Fruit fly (Drosophila melanogaster): Measurements from ENCODE around the gene cyst.

The cyst gene

DNA sequence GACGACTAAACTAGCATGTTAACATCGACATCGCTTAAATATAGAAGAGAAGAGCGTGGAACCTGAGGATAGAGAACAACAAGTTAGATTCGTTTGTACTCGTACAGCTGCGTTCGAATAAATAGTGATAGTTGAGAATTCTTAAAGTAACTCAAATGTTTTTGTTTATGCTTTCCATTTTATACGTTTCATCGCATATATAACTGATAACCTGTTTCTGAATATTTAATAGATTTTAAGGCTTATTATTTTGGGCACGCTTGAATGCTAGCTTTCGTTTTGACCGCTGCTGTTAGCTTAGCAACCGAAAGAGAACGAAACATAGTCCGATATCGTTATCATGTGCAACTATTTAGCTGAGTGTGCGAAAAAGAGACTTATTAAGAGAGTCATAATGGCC, 19.7 kb upstream of the cyst start:
- TF ChIP-seq ey (GFP tag; optimal IDR thresholded peaks at IDR 0.05) (peak; percentile 96), dsf (GFP tag; optimal IDR thresholded peaks at IDR 0.05; ENCODE audit: borderline replicate concordance) (peak; percentile 25), rgr (GFP tag; optimal IDR thresholded peaks at IDR 0.05) (peak; percentile 94), HLH106 (tag; optimal IDR thresholded peaks at IDR 0.05) (peak; percentile 76), foxo (GFP tag; optimal IDR thresholded peaks at IDR 0.05) (peak; percentile 77 to 98), br (GFP tag; optimal IDR thresholded peaks at IDR 0.05) (peak; percentile 93), Hr83 (GFP tag; optimal IDR thresholded peaks at IDR 0.05; ENCODE audit: poor library complexity, severe bottlenecking) (peak; percentile 21), Rel (GFP tag; optimal IDR thresholded peaks at IDR 0.05) (peak; percentile 80), Rel (tag; optimal IDR thresholded peaks at IDR 0.05) (no peak), woc (GFP tag; optimal IDR thresholded peaks at IDR 0.05) (peak; percentile 45), N (GFP tag; optimal IDR thresholded peaks at IDR 0.05) (no peak), dmrt93B (GFP tag; optimal IDR thresholded peaks at IDR 0.05) (peak; percentile 30), Vsx2 (GFP tag; optimal IDR thresholded peaks at IDR 0.05; ENCODE audit: partially characterized antibody) (no peak), lola (GFP tag; optimal IDR thresholded peaks at IDR 0.05) (no peak), Dif (GFP tag; optimal IDR thresholded peaks at IDR 0.05; ENCODE audit: partially characterized antibody) (no peak), fru (GFP tag; optimal IDR thresholded peaks at IDR 0.05) (peak; percentile 98), dl (GFP tag; optimal IDR thresholded peaks at IDR 0.05; ENCODE audit: insufficient read depth in 1 of 2, partially characterized antibody in 2 of 2) (no peak), psq (GFP tag; optimal IDR thresholded peaks at IDR 0.05) (peak; percentile 90), jim (GFP tag; optimal IDR thresholded peaks at IDR 0.05) (no peak), CrebA (GFP tag; optimal IDR thresholded peaks at IDR 0.05; ENCODE audit: borderline replicate concordance) (no peak), Sp1 (GFP tag; optimal IDR thresholded peaks at IDR 0.05) (peak; percentile 96), Hr78 (GFP tag; optimal IDR thresholded peaks at IDR 0.05) (no peak), sv (GFP tag; optimal IDR thresholded peaks at IDR 0.05) (peak; percentile 95), OdsH (GFP tag; optimal IDR thresholded peaks at IDR 0.05) (peak; percentile 94), Mio (GFP tag; optimal IDR thresholded peaks at IDR 0.05) (peak; percentile 46), CG9705 (GFP tag; optimal IDR thresholded peaks at IDR 0.05) (no peak), pan (optimal IDR thresholded peaks at IDR 0.05) (no peak), h (GFP tag; optimal IDR thresholded peaks at IDR 0.05) (peak; percentile 95), CG32264 (GFP tag; optimal IDR thresholded peaks at IDR 0.05) (peak; percentile 53), sage (GFP tag; optimal IDR thresholded peaks at IDR 0.05) (no peak)

DNA sequence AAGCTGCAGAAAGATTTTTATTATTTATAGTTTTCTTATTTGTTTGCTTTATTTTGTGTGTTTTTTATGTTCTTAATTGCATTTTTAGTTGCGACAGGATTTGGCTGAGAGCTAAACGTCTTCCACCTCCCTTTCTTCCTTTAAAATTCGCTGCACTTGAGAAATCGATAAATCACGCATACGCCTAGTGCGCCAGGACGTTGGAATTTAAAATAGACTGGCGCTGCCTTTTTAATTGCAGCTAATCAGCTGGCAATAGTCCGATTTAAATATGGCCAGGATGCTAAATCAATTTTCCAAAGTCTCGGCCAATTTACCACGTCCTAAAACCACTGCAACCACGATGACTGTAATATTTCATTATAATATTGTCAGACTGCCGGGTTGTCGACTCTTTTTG, 18.3 kb upstream of the cyst start:
- TF ChIP-seq sv (GFP tag; optimal IDR thresholded peaks at IDR 0.05) (no peak), Mio (GFP tag; optimal IDR thresholded peaks at IDR 0.05) (no peak), fru (GFP tag; optimal IDR thresholded peaks at IDR 0.05) (no peak), CG9705 (GFP tag; optimal IDR thresholded peaks at IDR 0.05) (no peak), GATAd (GFP tag; optimal IDR thresholded peaks at IDR 0.05) (no peak), Dfd (GFP tag; optimal IDR thresholded peaks at IDR 0.05) (no peak), Dif (GFP tag; optimal IDR thresholded peaks at IDR 0.05; ENCODE audit: partially characterized antibody) (no peak), woc (GFP tag; optimal IDR thresholded peaks at IDR 0.05) (no peak), dsf (GFP tag; optimal IDR thresholded peaks at IDR 0.05; ENCODE audit: borderline replicate concordance) (no peak), Abd-B (GFP tag; optimal IDR thresholded peaks at IDR 0.05) (no peak), Myc (optimal IDR thresholded peaks at IDR 0.05) (no peak), HLH106 (tag; optimal IDR thresholded peaks at IDR 0.05) (no peak), psq (GFP tag; optimal IDR thresholded peaks at IDR 0.05) (no peak)

DNA sequence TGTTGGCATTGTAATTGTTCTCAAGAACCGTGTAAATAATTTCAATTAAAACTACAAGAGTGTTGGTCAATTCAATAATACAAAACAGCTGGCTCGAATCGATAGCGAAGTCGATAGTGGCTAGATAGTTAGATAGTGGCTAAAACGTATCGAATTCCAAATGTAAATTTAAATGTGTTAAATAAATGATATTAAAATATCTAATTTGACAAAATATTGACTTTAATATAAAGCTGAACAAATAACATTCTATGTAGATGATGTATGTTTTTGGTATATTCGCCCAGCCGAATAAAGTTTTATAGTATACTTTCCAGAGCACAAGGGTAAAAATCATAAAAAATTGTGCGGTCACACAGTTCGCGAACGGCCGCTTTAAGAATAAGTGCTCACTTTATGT, 17.8 kb upstream of the cyst start, which contains the start of the genes Dpm1 and CG10137:
Gene Dpm1 (minus strand): TSS at position 53 of the 400 bp plus-strand sequence.
Gene CG10137 (plus strand): TSS at position 371 of the 400 bp plus-strand sequence.
- peak; percentile 19 for TF ChIP-seq rgr (GFP tag; optimal IDR thresholded peaks at IDR 0.05)
- TF ChIP-seq OdsH (GFP tag; optimal IDR thresholded peaks at IDR 0.05), result no peak
- no peak for TF ChIP-seq Hnf4 (GFP tag; optimal IDR thresholded peaks at IDR 0.05)
- no peak for TF ChIP-seq jim (GFP tag; optimal IDR thresholded peaks at IDR 0.05)
- TF ChIP-seq h (GFP tag; optimal IDR thresholded peaks at IDR 0.05), result peak; percentile 25
- peak; percentile 30 for TF ChIP-seq sage (GFP tag; optimal IDR thresholded peaks at IDR 0.05)
- TF ChIP-seq Myc (optimal IDR thresholded peaks at IDR 0.05), result peak; percentile 51

DNA sequence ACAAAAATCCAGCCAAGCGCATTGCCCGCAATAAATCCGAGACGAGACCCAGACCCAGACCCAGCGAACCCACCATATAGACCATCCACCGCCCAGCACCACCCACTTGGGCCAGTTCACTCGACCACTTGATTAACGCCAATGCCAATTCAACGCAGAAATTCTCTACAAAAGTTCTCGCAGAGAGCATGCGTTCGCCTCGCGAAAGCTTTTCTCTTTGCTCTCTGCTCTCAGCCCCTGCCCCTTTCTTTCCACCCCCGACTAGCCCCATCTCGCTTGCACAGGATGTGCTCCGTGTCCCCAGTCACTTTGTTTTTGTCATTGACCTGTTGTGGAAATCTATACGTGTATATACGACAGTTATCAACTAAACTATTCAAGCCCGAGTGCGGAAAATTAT, 11.0 kb upstream of the cyst start:
- TF ChIP-seq jim (GFP tag; optimal IDR thresholded peaks at IDR 0.05) (no peak), ey (GFP tag; optimal IDR thresholded peaks at IDR 0.05) (no peak), Dif (GFP tag; optimal IDR thresholded peaks at IDR 0.05; ENCODE audit: partially characterized antibody) (no peak), N (GFP tag; optimal IDR thresholded peaks at IDR 0.05) (no peak), CrebA (GFP tag; optimal IDR thresholded peaks at IDR 0.05; ENCODE audit: borderline replicate concordance) (no peak), Hnf4 (GFP tag; optimal IDR thresholded peaks at IDR 0.05) (no peak), sage (GFP tag; optimal IDR thresholded peaks at IDR 0.05) (no peak), Sp1 (GFP tag; optimal IDR thresholded peaks at IDR 0.05) (no peak), Mio (GFP tag; optimal IDR thresholded peaks at IDR 0.05) (no peak), Jra (GFP tag; optimal IDR thresholded peaks at IDR 0.05) (no peak), Vsx2 (GFP tag; optimal IDR thresholded peaks at IDR 0.05; ENCODE audit: partially characterized antibody) (no peak), tai (GFP tag; optimal IDR thresholded peaks at IDR 0.05) (no peak), OdsH (GFP tag; optimal IDR thresholded peaks at IDR 0.05) (no peak), woc (GFP tag; optimal IDR thresholded peaks at IDR 0.05) (no peak), usp (GFP tag; optimal IDR thresholded peaks at IDR 0.05) (no peak), br (GFP tag; optimal IDR thresholded peaks at IDR 0.05) (no peak), Hr83 (GFP tag; optimal IDR thresholded peaks at IDR 0.05; ENCODE audit: poor library complexity, severe bottlenecking) (no peak), Abd-B (GFP tag; optimal IDR thresholded peaks at IDR 0.05) (no peak), dmrt93B (GFP tag; optimal IDR thresholded peaks at IDR 0.05) (no peak)

All from whole organism, wandering third instar larva.